Fruit fly (Drosophila melanogaster): ENCODE measurements around the gene fh.

The fh gene

DNA sequence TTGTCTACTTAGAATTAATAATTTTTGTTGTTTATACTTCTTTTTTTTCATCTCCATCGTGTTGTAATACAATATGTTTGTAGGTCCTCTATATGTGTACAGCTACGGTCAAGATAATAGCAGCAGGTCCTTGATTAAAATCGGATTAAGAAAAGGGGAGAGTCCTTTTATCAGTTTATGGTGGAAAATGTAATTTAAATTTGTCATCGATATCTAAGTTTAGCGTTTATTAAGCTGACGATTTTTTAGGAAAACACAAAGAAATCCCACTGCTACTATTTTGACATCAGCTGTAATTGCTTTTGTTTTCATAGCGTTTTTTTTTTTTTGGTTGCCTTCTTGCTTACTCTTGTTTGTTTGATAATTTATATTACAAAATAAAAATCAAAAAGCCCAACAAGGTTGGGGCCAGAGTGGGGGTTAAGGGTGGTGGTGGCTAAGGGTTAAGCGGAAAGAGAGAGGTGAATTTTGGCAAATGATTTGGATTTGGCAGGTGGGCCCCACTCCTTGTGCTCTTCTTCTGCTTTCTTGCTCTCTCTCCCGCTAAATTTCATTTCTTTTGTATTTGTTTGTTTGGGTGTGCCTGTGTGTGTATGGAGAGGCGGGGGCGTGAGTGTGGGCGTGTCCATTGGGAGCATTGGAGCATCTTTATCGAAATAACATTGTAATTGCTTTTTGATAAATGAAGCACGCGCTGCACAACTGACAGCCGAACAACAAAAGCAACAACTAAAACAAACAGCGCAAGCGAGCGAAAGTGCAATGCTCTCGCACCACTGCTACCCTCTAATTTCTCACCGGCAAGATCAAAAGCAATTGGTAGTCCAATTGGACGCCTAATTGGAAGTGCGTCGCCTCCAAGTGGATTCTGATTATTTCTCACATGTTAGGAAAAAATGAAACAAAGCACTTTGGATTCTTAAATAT, 27.8 kb downstream of the fh start (continued):
- no peak for TF ChIP-seq zfh2 (GFP tag; optimal IDR thresholded peaks at IDR 0.05)
- no peak for TF ChIP-seq CG6683 (GFP tag; optimal IDR thresholded peaks at IDR 0.05)
- TF ChIP-seq hb (GFP tag; IDR thresholded peaks at IDR 0.05; ENCODE audit: partially characterized antibody) = no peak
- TF ChIP-seq gem (tag; optimal IDR thresholded peaks at IDR 0.05) = peak; percentile 71
- no peak for TF ChIP-seq CG2199 (GFP tag; IDR thresholded peaks at IDR 0.05)
- TF ChIP-seq sim (GFP tag; IDR thresholded peaks at IDR 0.05) = no peak
- no peak for TF ChIP-seq Hr78 (GFP tag; optimal IDR thresholded peaks at IDR 0.05)
- peak; percentile 22 for TF ChIP-seq cg (GFP tag; optimal IDR thresholded peaks at IDR 0.05)
- no peak for TF ChIP-seq Gsc (GFP tag; IDR thresholded peaks at IDR 0.05)
- TF ChIP-seq stc (GFP tag; IDR thresholded peaks at IDR 0.05) = no peak
- TF ChIP-seq CG9797 (GFP tag; optimal IDR thresholded peaks at IDR 0.05) = no peak
- peak; percentile 8 for TF ChIP-seq CG15696 (tag; optimal IDR thresholded peaks at IDR 0.05)
- TF ChIP-seq CG15601 (tag; optimal IDR thresholded peaks at IDR 0.05) = no peak
- 0 out of 2 replicates have a peak, but pooled peaks have one; percentile 9 for TF ChIP-seq Bgb (GFP tag; IDR thresholded peaks at IDR 0.05; ENCODE audit: partially characterized antibody)
- no peak for TF ChIP-seq z (GFP tag; IDR thresholded peaks at IDR 0.05)
- peak; percentile 47 for TF ChIP-seq mam (GFP tag; optimal IDR thresholded peaks at IDR 0.05)
- TF ChIP-seq CG18476 (GFP tag; optimal IDR thresholded peaks at IDR 0.05) = no peak
- no peak for TF ChIP-seq Dip3 (GFP tag; optimal IDR thresholded peaks at IDR 0.05)
- peak; percentile 58 for TF ChIP-seq CG18599 (GFP tag; optimal IDR thresholded peaks at IDR 0.05)
- no peak for TF ChIP-seq hkb (optimal IDR thresholded peaks at IDR 0.05)
- peak; percentile 39; the same call in 1 of the 2 replicates for TF ChIP-seq hkb (GFP tag; IDR thresholded peaks at IDR 0.05)
- no peak for TF ChIP-seq wek (GFP tag; optimal IDR thresholded peaks at IDR 0.05)
- no peak for TF ChIP-seq seq (GFP tag; IDR thresholded peaks at IDR 0.05)
- TF ChIP-seq CG11247 (GFP tag; IDR thresholded peaks at IDR 0.05) = no peak
- TF ChIP-seq wor (GFP tag; IDR thresholded peaks at IDR 0.05) = no peak
- 0 out of 3 replicates have a peak, but pooled peaks have one; percentile 6 for TF ChIP-seq zfh1 (GFP tag; IDR thresholded peaks at IDR 0.05)
- TF ChIP-seq unc-4 (GFP tag; IDR thresholded peaks at IDR 0.05; ENCODE audit: partially characterized antibody) = no peak
- TF ChIP-seq CG4854 (GFP tag; optimal IDR thresholded peaks at IDR 0.05) = peak; percentile 12
- TF ChIP-seq Atf3 (GFP tag; optimal IDR thresholded peaks at IDR 0.05) = no peak
- TF ChIP-seq cas (GFP tag; IDR thresholded peaks at IDR 0.05) = no peak
- TF ChIP-seq gcm (GFP tag; optimal IDR thresholded peaks at IDR 0.05) = peak; percentile 7
- TF ChIP-seq CG10462 (GFP tag; optimal IDR thresholded peaks at IDR 0.05) = no peak
- TF ChIP-seq vfl (GFP tag; optimal IDR thresholded peaks at IDR 0.05) = peak; percentile 7
- TF ChIP-seq tio (GFP tag; optimal IDR thresholded peaks at IDR 0.05) = peak; percentile 28
- no peak for TF ChIP-seq CG17612 (GFP tag; IDR thresholded peaks at IDR 0.05)
- TF ChIP-seq Bteb2 (GFP tag; optimal IDR thresholded peaks at IDR 0.05) = peak; percentile 39
- TF ChIP-seq her (GFP tag; optimal IDR thresholded peaks at IDR 0.05) = no peak
- TF ChIP-seq CG9727 (GFP tag; optimal IDR thresholded peaks at IDR 0.05) = peak; percentile 49
- TF ChIP-seq Hmx (GFP tag; optimal IDR thresholded peaks at IDR 0.05) = no peak
- TF ChIP-seq Atf6 (GFP tag; IDR thresholded peaks at IDR 0.05) = peak; percentile 37; the same call in 1 of the 2 replicates
- no peak for TF ChIP-seq CG3838 (GFP tag; optimal IDR thresholded peaks at IDR 0.05)
- no peak for TF ChIP-seq rib (GFP tag; IDR thresholded peaks at IDR 0.05)
- TF ChIP-seq sd (tag; optimal IDR thresholded peaks at IDR 0.05) = no peak
- no peak for TF ChIP-seq Nf-YA (GFP tag; IDR thresholded peaks at IDR 0.05)
- TF ChIP-seq CG7357 (GFP tag; IDR thresholded peaks at IDR 0.05) = no peak
- TF ChIP-seq crp (GFP tag; optimal IDR thresholded peaks at IDR 0.05) = no peak
- TF ChIP-seq inv (GFP tag; IDR thresholded peaks at IDR 0.05; ENCODE audit: partially characterized antibody) = no peak
- TF ChIP-seq Bdp1 (GFP tag; optimal IDR thresholded peaks at IDR 0.05) = no peak
- TF ChIP-seq CG30403 (GFP tag; optimal IDR thresholded peaks at IDR 0.05) = peak; percentile 36
